Worm (Caenorhabditis elegans) whole organism, midembryonic: Measurements from ENCODE around the gene srx-14.

ENCODE experiments used
- cog-1 ChIP-seq: sonication (generic microtip); optimal IDR thresholded peaks from 2 replicates; lab custom pipeline; 2016; ENCODE audit warnings: missing genetic modification characterization, missing compliant biosample characterization
- flt-1 ChIP-seq: fragments of 200-800 bp; sonication (Bioruptor generic); IDR thresholded peaks from 2 replicates; pipeline ENCODE4 v1.3.6; 2022; ENCODE audit warnings: missing genetic modification characterization, missing compliant biosample characterization
- ref-1 ChIP-seq: fragments of 200-800 bp; sonication (Bioruptor generic); conservative IDR thresholded peaks from 2 replicates; pipeline ENCODE4 v1.3.6; 2022; ENCODE audit warnings: missing genetic modification reagents, missing genetic modification characterization, missing compliant biosample characterization

ce11 chrIV:1064289-1064848, 49.2 kb downstream of the srx-14 start:
- TF ChIP-seq ref-1 (no peak), flt-1 (GFP tag; lab: Robert Waterston, UW) (no peak), cog-1 (tag; lab: Kevin White, UChicago) (no peak)
